Worm (Caenorhabditis elegans): ENCODE results near the gene ins-17.

ce11 chrIII:4444492-4444891 is 32.9 kb downstream of the ins-17 start:
- no peak for TF ChIP-seq unc-39 (tag; optimal IDR thresholded peaks at IDR 0.05)
- TF ChIP-seq dmd-4 (tag; optimal IDR thresholded peaks at IDR 0.05) = no peak
- TF ChIP-seq nhr-77 (tag; optimal IDR thresholded peaks at IDR 0.05) = no peak
- TF ChIP-seq F13H6.1 (tag; optimal IDR thresholded peaks at IDR 0.05) = no peak
- no peak for TF ChIP-seq ama-1 (optimal IDR thresholded peaks at IDR 0.05)
- TF ChIP-seq nhr-6 (tag; optimal IDR thresholded peaks at IDR 0.05) = no peak
- TF ChIP-seq nhr-237 (tag; optimal IDR thresholded peaks at IDR 0.05) = no peak
- no peak for TF ChIP-seq ztf-4 (tag; optimal IDR thresholded peaks at IDR 0.05)
- TF ChIP-seq unc-55 (GFP tag; optimal IDR thresholded peaks at IDR 0.05) = no peak
- no peak for TF ChIP-seq aly-2 (tag; optimal IDR thresholded peaks at IDR 0.05)
- TF ChIP-seq elt-3 (tag; optimal IDR thresholded peaks at IDR 0.05) = no peak
- TF ChIP-seq skn-1 (tag; optimal IDR thresholded peaks at IDR 0.05) = no peak
